ENCODE assay signal across 1 fruit fly cellular context in the genomic region with DNA sequence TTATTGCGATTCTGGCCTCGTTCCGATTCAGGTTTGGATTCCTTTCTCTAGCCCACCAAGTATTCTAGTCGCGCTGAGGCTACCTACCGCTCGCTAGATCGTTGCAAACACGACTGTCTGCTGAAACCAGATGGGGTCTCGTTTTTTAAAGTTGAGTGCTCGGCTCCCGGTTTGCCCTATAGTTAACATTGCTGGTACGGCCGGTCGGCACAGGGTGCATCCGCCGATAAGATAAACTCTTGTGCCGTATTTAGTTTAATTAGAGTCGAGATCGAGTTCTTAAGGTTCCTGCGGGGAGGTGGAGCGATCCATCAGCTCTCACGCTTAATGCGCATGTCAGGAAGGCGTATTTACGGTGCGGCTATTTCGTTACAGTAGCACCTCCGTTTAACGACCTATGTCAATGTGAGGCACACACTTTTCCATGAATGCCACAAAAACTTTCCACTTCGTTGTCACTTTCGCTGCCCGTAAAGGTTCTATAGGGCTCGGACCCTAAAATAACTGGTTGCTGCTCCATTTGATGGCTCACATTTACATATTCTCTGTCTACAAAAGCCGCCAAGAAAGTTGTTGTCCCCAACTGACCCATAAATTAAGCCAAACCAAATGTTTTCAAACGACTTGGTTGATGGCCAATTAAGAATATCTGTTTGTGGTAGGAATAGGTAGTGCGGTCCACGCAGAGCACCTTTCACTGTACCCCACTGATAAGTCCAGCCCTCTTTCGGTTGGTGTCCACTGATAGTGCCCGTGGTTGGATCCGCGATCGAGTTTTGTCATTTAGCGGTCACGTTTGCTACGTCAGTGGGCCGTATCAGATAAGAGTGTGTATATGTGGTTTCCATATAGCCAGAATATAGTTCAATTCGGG.
A peak's percentile ranks its signal among the peaks of the same experiment; 100 is the strongest.
TF ChIP-seq lines count a peak whose summit lies in the region.

A gene (minus strand): TSS at position 122 of the 874 bp plus-strand sequence.

TF ChIP-seq in whole organism, embryonic, 481 proteins besides CTCF, POLR2A, EP300 and RAD21 (continued from another document and continues in another):
- TF ChIP-seq prd (optimal IDR thresholded peaks at IDR 0.05; lab: Kevin White, UChicago) (no peak), prd (GFP tag; IDR thresholded peaks at IDR 0.05; lab: Robert Waterston, UW) (peak; percentile 70; the same call in 2 of the 3 replicates), emc (GFP tag; optimal IDR thresholded peaks at IDR 0.05; lab: Kevin White, UChicago) (peak; percentile 42), Dbx (GFP tag; IDR thresholded peaks at IDR 0.05; lab: Robert Waterston, UW) (peak; percentile 55; the same call in 1 of the 3 replicates), abd-A (tag; optimal IDR thresholded peaks at IDR 0.05; lab: Kevin White, UChicago) (peak; percentile 89), Xbp1 (GFP tag; optimal IDR thresholded peaks at IDR 0.05; lab: Kevin White, UChicago) (peak; percentile 59), CG12659 (GFP tag; optimal IDR thresholded peaks at IDR 0.05; lab: Kevin White, UChicago) (peak; percentile 69), Stat92E (GFP tag; optimal IDR thresholded peaks at IDR 0.05; lab: Kevin White, UChicago) (no peak), bbx (GFP tag; IDR thresholded peaks at IDR 0.05; lab: Robert Waterston, UW; ENCODE audit: partially characterized antibody) (no peak), inv (GFP tag; IDR thresholded peaks at IDR 0.05; lab: Robert Waterston, UW; ENCODE audit: partially characterized antibody) (no peak), CG16779 (GFP tag; IDR thresholded peaks at IDR 0.05; lab: Robert Waterston, UW) (no peak), Mes4 (GFP tag; optimal IDR thresholded peaks at IDR 0.05; lab: Kevin White, UChicago) (peak; percentile 45), gcm2 (GFP tag; optimal IDR thresholded peaks at IDR 0.05; lab: Kevin White, UChicago) (no peak), CG32772 (GFP tag; IDR thresholded peaks at IDR 0.05; lab: Robert Waterston, UW) (no peak; the same call in 1 of the 2 replicates), Sin3A (optimal IDR thresholded peaks at IDR 0.05; lab: Kevin White, UChicago) (no peak), Mad (GFP tag; optimal IDR thresholded peaks at IDR 0.05; lab: Kevin White, UChicago) (peak; percentile 30), Poxn (GFP tag; IDR thresholded peaks at IDR 0.05; lab: Robert Waterston, UW) (no peak), Dip2 (GFP tag; IDR thresholded peaks at IDR 0.05; lab: Robert Waterston, UW) (peak; percentile 11; the same call in 1 of the 2 replicates), CG6813 (GFP tag; optimal IDR thresholded peaks at IDR 0.05; lab: Kevin White, UChicago) (peak; percentile 60), tin (GFP tag; optimal IDR thresholded peaks at IDR 0.05; lab: Kevin White, UChicago) (peak; percentile 13), CG31441 (GFP tag; IDR thresholded peaks at IDR 0.05; lab: Robert Waterston, UW) (peak; percentile 61; the same call in 1 of the 2 replicates), Dll (GFP tag; IDR thresholded peaks at IDR 0.05; lab: Robert Waterston, UW; ENCODE audit: partially characterized antibody) (no peak), tx (GFP tag; optimal IDR thresholded peaks at IDR 0.05; lab: Kevin White, UChicago) (peak; percentile 49), ewg (GFP tag; optimal IDR thresholded peaks at IDR 0.05; lab: Kevin White, UChicago) (peak; percentile 38), CG17912 (GFP tag; optimal IDR thresholded peaks at IDR 0.05; lab: Kevin White, UChicago) (no peak), al (GFP tag; IDR thresholded peaks at IDR 0.05; lab: Robert Waterston, UW) (no peak; the same call in 1 of the 2 replicates), HHEX (GFP tag; optimal IDR thresholded peaks at IDR 0.05; lab: Kevin White, UChicago) (peak; percentile 75), kay (GFP tag; optimal IDR thresholded peaks at IDR 0.05; lab: Kevin White, UChicago) (no peak), CG9932 (GFP tag; IDR thresholded peaks at IDR 0.05; lab: Robert Waterston, UW) (peak; percentile 56; the same call in 1 of the 2 replicates), CG2875 (GFP tag; optimal IDR thresholded peaks at IDR 0.05; lab: Kevin White, UChicago) (no peak), CG12104 (GFP tag; optimal IDR thresholded peaks at IDR 0.05; lab: Kevin White, UChicago) (peak; percentile 24), CG43689 (GFP tag; IDR thresholded peaks at IDR 0.05; lab: Robert Waterston, UW) (no peak), Nf-YA (GFP tag; IDR thresholded peaks at IDR 0.05; lab: Robert Waterston, UW) (no peak), CG6272 (GFP tag; IDR thresholded peaks at IDR 0.05; lab: Robert Waterston, UW) (no peak), nom (GFP tag; optimal IDR thresholded peaks at IDR 0.05; lab: Kevin White, UChicago) (peak; percentile 11), vfl (GFP tag; optimal IDR thresholded peaks at IDR 0.05; lab: Kevin White, UChicago) (peak; percentile 48), zen (tag; optimal IDR thresholded peaks at IDR 0.05; lab: Kevin White, UChicago) (no peak), cad (GFP tag; optimal IDR thresholded peaks at IDR 0.05; lab: Kevin White, UChicago) (no peak), CG10543 (GFP tag; optimal IDR thresholded peaks at IDR 0.05; lab: Kevin White, UChicago) (peak; percentile 84), sug (tag; optimal IDR thresholded peaks at IDR 0.05; lab: Kevin White, UChicago) (peak; percentile 83), CG9797 (GFP tag; optimal IDR thresholded peaks at IDR 0.05; lab: Kevin White, UChicago) (no peak), MBD-R2 (GFP tag; IDR thresholded peaks at IDR 0.05; lab: Robert Waterston, UW) (no peak), CG7372 (GFP tag; IDR thresholded peaks at IDR 0.05; lab: Robert Waterston, UW) (0 out of 2 replicates have a peak, but pooled peaks have one; percentile 26), CG8388 (GFP tag; optimal IDR thresholded peaks at IDR 0.05; lab: Kevin White, UChicago) (peak; percentile 44), CHES-1-like (GFP tag; optimal IDR thresholded peaks at IDR 0.05; lab: Kevin White, UChicago) (peak; percentile 71), Hr39 (optimal IDR thresholded peaks at IDR 0.05; lab: Kevin White, UChicago) (no peak), gem (tag; optimal IDR thresholded peaks at IDR 0.05; lab: Kevin White, UChicago) (peak; percentile 74), CG30403 (GFP tag; optimal IDR thresholded peaks at IDR 0.05; lab: Kevin White, UChicago) (peak; percentile 64), Hsf (GFP tag; optimal IDR thresholded peaks at IDR 0.05; lab: Kevin White, UChicago) (peak; percentile 61), CG1024 (GFP tag; IDR thresholded peaks at IDR 0.05; lab: Robert Waterston, UW) (no peak), pnt (GFP tag; optimal IDR thresholded peaks at IDR 0.05; lab: Kevin White, UChicago) (peak; percentile 64), nerfin-2 (GFP tag; IDR thresholded peaks at IDR 0.05; lab: Robert Waterston, UW; ENCODE audit: partially characterized antibody) (no peak), da (GFP tag; optimal IDR thresholded peaks at IDR 0.05; lab: Kevin White, UChicago) (peak; percentile 23), CG10267 (tag; optimal IDR thresholded peaks at IDR 0.05; lab: Kevin White, UChicago) (peak; percentile 25), CG7963 (GFP tag; IDR thresholded peaks at IDR 0.05; lab: Robert Waterston, UW; ENCODE audit: partially characterized antibody) (no peak), danr (GFP tag; IDR thresholded peaks at IDR 0.05; lab: Robert Waterston, UW) (0 out of 2 replicates have a peak, but pooled peaks have one; percentile 43), Oaz (GFP tag; IDR thresholded peaks at IDR 0.05; lab: Robert Waterston, UW) (no peak), ro (GFP tag; IDR thresholded peaks at IDR 0.05; lab: Robert Waterston, UW) (no peak), cwo (GFP tag; optimal IDR thresholded peaks at IDR 0.05; lab: Kevin White, UChicago) (peak; percentile 93), CG3726 (GFP tag; IDR thresholded peaks at IDR 0.05; lab: Robert Waterston, UW) (0 out of 3 replicates have a peak, but pooled peaks have one; percentile 41), CG6175 (GFP tag; IDR thresholded peaks at IDR 0.05; lab: Robert Waterston, UW) (no peak), CG14050 (GFP tag; IDR thresholded peaks at IDR 0.05; lab: Robert Waterston, UW) (peak; percentile 21; the same call in 1 of the 3 replicates), nmo (GFP tag; optimal IDR thresholded peaks at IDR 0.05; lab: Kevin White, UChicago) (peak; percentile 66), E2f2 (GFP tag; IDR thresholded peaks at IDR 0.05; lab: Robert Waterston, UW) (peak; percentile 29; the same call in 1 of the 2 replicates), ranshi (GFP tag; IDR thresholded peaks at IDR 0.05; lab: Robert Waterston, UW) (no peak; the same call in 1 of the 2 replicates), Side (GFP tag; optimal IDR thresholded peaks at IDR 0.05; lab: Kevin White, UChicago) (peak; percentile 68), CG7987 (GFP tag; optimal IDR thresholded peaks at IDR 0.05; lab: Kevin White, UChicago) (peak; percentile 71), unpg (GFP tag; optimal IDR thresholded peaks at IDR 0.05; lab: Kevin White, UChicago) (peak; percentile 53), her (GFP tag; optimal IDR thresholded peaks at IDR 0.05; lab: Kevin White, UChicago) (peak; percentile 65), Dad (GFP tag; optimal IDR thresholded peaks at IDR 0.05; lab: Kevin White, UChicago) (peak; percentile 22), Dref (GFP tag; IDR thresholded peaks at IDR 0.05; lab: Robert Waterston, UW) (no peak), PHDP (tag; optimal IDR thresholded peaks at IDR 0.05; lab: Kevin White, UChicago) (peak; percentile 57), CG9876 (GFP tag; optimal IDR thresholded peaks at IDR 0.05; lab: Kevin White, UChicago) (peak; percentile 57), org-1 (GFP tag; optimal IDR thresholded peaks at IDR 0.05; lab: Kevin White, UChicago) (peak; percentile 80), insv (GFP tag; optimal IDR thresholded peaks at IDR 0.05; lab: Kevin White, UChicago) (no peak), fd96Cb (tag; optimal IDR thresholded peaks at IDR 0.05; lab: Kevin White, UChicago) (peak; percentile 48), CG3163 (GFP tag; optimal IDR thresholded peaks at IDR 0.05; lab: Kevin White, UChicago) (peak; percentile 20), ATbp (GFP tag; optimal IDR thresholded peaks at IDR 0.05; lab: Kevin White, UChicago) (peak; percentile 35), corto (GFP tag; optimal IDR thresholded peaks at IDR 0.05; lab: Kevin White, UChicago) (no peak), az2 (GFP tag; optimal IDR thresholded peaks at IDR 0.05; lab: Kevin White, UChicago) (peak; percentile 42), CG12769 (tag; optimal IDR thresholded peaks at IDR 0.05; lab: Kevin White, UChicago) (peak; percentile 63), chm (GFP tag; IDR thresholded peaks at IDR 0.05; lab: Robert Waterston, UW) (peak; percentile 13; the same call in 1 of the 2 replicates), disco-r (GFP tag; optimal IDR thresholded peaks at IDR 0.05; lab: Kevin White, UChicago) (peak; percentile 10), CG12391 (tag; optimal IDR thresholded peaks at IDR 0.05; lab: Kevin White, UChicago) (peak; percentile 64), sim (GFP tag; IDR thresholded peaks at IDR 0.05; lab: Robert Waterston, UW) (no peak), Hand (GFP tag; optimal IDR thresholded peaks at IDR 0.05; lab: Kevin White, UChicago) (peak; percentile 75), HLH4C (GFP tag; IDR thresholded peaks at IDR 0.05; lab: Robert Waterston, UW; ENCODE audit: partially characterized antibody) (no peak), esg (GFP tag; conservative IDR thresholded peaks at IDR 0.05; lab: Robert Waterston, UW) (peak; percentile 61), CG8089 (GFP tag; optimal IDR thresholded peaks at IDR 0.05; lab: Kevin White, UChicago) (peak; percentile 31), pho (GFP tag; optimal IDR thresholded peaks at IDR 0.05; lab: Kevin White, UChicago) (peak; percentile 70), CG10209 (GFP tag; optimal IDR thresholded peaks at IDR 0.05; lab: Kevin White, UChicago) (peak; percentile 74), CG13624 (GFP tag; optimal IDR thresholded peaks at IDR 0.05; lab: Kevin White, UChicago) (peak; percentile 71), tup (GFP tag; optimal IDR thresholded peaks at IDR 0.05; lab: Kevin White, UChicago) (no peak), CG12744 (GFP tag; optimal IDR thresholded peaks at IDR 0.05; lab: Kevin White, UChicago) (peak; percentile 23), CG15601 (tag; optimal IDR thresholded peaks at IDR 0.05; lab: Kevin White, UChicago) (peak; percentile 39), Ravus (GFP tag; IDR thresholded peaks at IDR 0.05; lab: Robert Waterston, UW) (0 out of 2 replicates have a peak, but pooled peaks have one; percentile 1), hb (GFP tag; IDR thresholded peaks at IDR 0.05; lab: Robert Waterston, UW; ENCODE audit: partially characterized antibody) (no peak), slp2 (GFP tag; optimal IDR thresholded peaks at IDR 0.05; lab: Kevin White, UChicago) (peak; percentile 62), pzg (GFP tag; optimal IDR thresholded peaks at IDR 0.05; lab: Kevin White, UChicago) (no peak), sr (GFP tag; IDR thresholded peaks at IDR 0.05; lab: Robert Waterston, UW) (no peak; the same call in 2 of the 3 replicates), CG12299 (tag; optimal IDR thresholded peaks at IDR 0.05; lab: Kevin White, UChicago) (peak; percentile 29), CG42726 (GFP tag; IDR thresholded peaks at IDR 0.05; lab: Robert Waterston, UW; ENCODE audit: partially characterized antibody) (0 out of 2 replicates have a peak, but pooled peaks have one; percentile 14), CG11093 (GFP tag; IDR thresholded peaks at IDR 0.05; lab: Robert Waterston, UW) (peak; percentile 51; the same call in 1 of the 3 replicates), eve (GFP tag; optimal IDR thresholded peaks at IDR 0.05; lab: Kevin White, UChicago) (no peak), Xrp1 (GFP tag; IDR thresholded peaks at IDR 0.05; lab: Robert Waterston, UW) (0 out of 2 replicates have a peak, but pooled peaks have one; percentile 31), knrl (GFP tag; IDR thresholded peaks at IDR 0.05; lab: Robert Waterston, UW; ENCODE audit: partially characterized antibody) (no peak), wor (GFP tag; IDR thresholded peaks at IDR 0.05; lab: Robert Waterston, UW) (peak; percentile 44; the same call in 1 of the 2 replicates), CG10321 (GFP tag; IDR thresholded peaks at IDR 0.05; lab: Robert Waterston, UW) (no peak), ac (GFP tag; optimal IDR thresholded peaks at IDR 0.05; lab: Kevin White, UChicago) (no peak), CG17186 (GFP tag; optimal IDR thresholded peaks at IDR 0.05; lab: Kevin White, UChicago) (no peak), Ada2b (GFP tag; IDR thresholded peaks at IDR 0.05; lab: Robert Waterston, UW) (no peak), YL-1 (GFP tag; optimal IDR thresholded peaks at IDR 0.05; lab: Kevin White, UChicago) (no peak), CG6689 (GFP tag; IDR thresholded peaks at IDR 0.05; lab: Robert Waterston, UW) (peak; percentile 53), amos (GFP tag; IDR thresholded peaks at IDR 0.05; lab: Robert Waterston, UW; ENCODE audit: partially characterized antibody) (no peak), Doc2 (GFP tag; IDR thresholded peaks at IDR 0.05; lab: Robert Waterston, UW) (no peak), CG10565 (GFP tag; optimal IDR thresholded peaks at IDR 0.05; lab: Kevin White, UChicago) (no peak), shn (GFP tag; optimal IDR thresholded peaks at IDR 0.05; lab: Kevin White, UChicago) (peak; percentile 75)
